Fruit fly (Drosophila melanogaster) whole organism, embryonic: ENCODE measurements around the gene FucTA.

Experiments
- Ada2b ChIP-seq: fragments of 200-800 bp; sonication (Bioruptor generic); IDR thresholded peaks from 2 replicates; pipeline ENCODE4 v1.3.6; 2022; ENCODE audit warnings: missing biosample characterization, missing genetic modification characterization
- CG10654 ChIP-seq: fragments of 200-800 bp; sonication (Bioruptor generic); optimal IDR thresholded peaks from 2 replicates; lab custom pipeline; 2016; ENCODE audit warnings: missing biosample characterization, missing genetic modification characterization
- CG10979 ChIP-seq: fragments of 200-800 bp; sonication (Bioruptor generic); optimal IDR thresholded peaks from 2 replicates; lab custom pipeline; 2018; ENCODE audit warnings: missing biosample characterization, mild to moderate bottlenecking, missing genetic modification characterization, moderate library complexity
- CG11398 ChIP-seq: fragments of 200-800 bp; sonication (Bioruptor generic); optimal IDR thresholded peaks from 2 replicates; lab custom pipeline; 2016; ENCODE audit warnings: missing biosample characterization, missing genetic modification characterization
- CG12219 ChIP-seq: fragments of 200-800 bp; sonication (Bioruptor generic); optimal IDR thresholded peaks from 3 replicates; lab custom pipeline; 2018; ENCODE audit warnings: missing biosample characterization, mild to moderate bottlenecking, missing genetic modification characterization
- CG12769 ChIP-seq: fragments of 200-800 bp; sonication (Bioruptor generic); optimal IDR thresholded peaks from 2 replicates; lab custom pipeline; 2019; ENCODE audit warnings: missing biosample characterization, mild to moderate bottlenecking, missing genetic modification characterization, moderate library complexity
- CG14860 ChIP-seq: fragments of 200-800 bp; sonication (Bioruptor generic); IDR thresholded peaks from 3 replicates; pipeline ENCODE4 v1.3.6; 2022; ENCODE audit warnings: missing biosample characterization, missing genetic modification characterization; ENCODE audit not compliant: partially characterized antibody
- CG1647 ChIP-seq: fragments of 200-800 bp; sonication (Bioruptor generic); optimal IDR thresholded peaks from 3 replicates; lab custom pipeline; 2016; ENCODE audit warnings: missing biosample characterization, missing genetic modification characterization
- CG16813 ChIP-seq: fragments of 200-800 bp; sonication (Bioruptor generic); IDR thresholded peaks from 3 replicates; pipeline ENCODE4 v1.3.6; 2022; ENCODE audit warnings: missing biosample characterization, missing genetic modification characterization; ENCODE audit not compliant: partially characterized antibody
- CG2116 ChIP-seq: fragments of 200-800 bp; sonication (Bioruptor generic); optimal IDR thresholded peaks from 3 replicates; lab custom pipeline; 2018; ENCODE audit warnings: missing biosample characterization, mild to moderate bottlenecking, missing genetic modification characterization
- CG30403 ChIP-seq: fragments of 200-800 bp; sonication (Bioruptor generic); optimal IDR thresholded peaks from 3 replicates; lab custom pipeline; 2016; ENCODE audit warnings: missing biosample characterization, missing genetic modification characterization
- CG30431 ChIP-seq: fragments of 200-800 bp; sonication (Bioruptor generic); optimal IDR thresholded peaks from 2 replicates; lab custom pipeline; 2017; ENCODE audit warnings: missing biosample characterization, missing genetic modification characterization
- CG31388 ChIP-seq: fragments of 200-800 bp; sonication (Bioruptor generic); optimal IDR thresholded peaks from 2 replicates; lab custom pipeline; 2016; ENCODE audit warnings: missing biosample characterization, missing genetic modification characterization
- CG34376 ChIP-seq: fragments of 200-800 bp; sonication (Bioruptor generic); optimal IDR thresholded peaks from 2 replicates; lab custom pipeline; 2018; ENCODE audit warnings: missing biosample characterization, mild to moderate bottlenecking, missing genetic modification characterization
- CG3995 ChIP-seq: fragments of 200-800 bp; sonication (Bioruptor generic); optimal IDR thresholded peaks from 3 replicates; lab custom pipeline; 2016; ENCODE audit warnings: missing biosample characterization, missing genetic modification characterization
- CG4854 ChIP-seq: fragments of 200-800 bp; sonication (Bioruptor generic); optimal IDR thresholded peaks from 2 replicates; lab custom pipeline; 2016; ENCODE audit warnings: missing biosample characterization, missing genetic modification characterization, inconsistent platforms
- CG7357 ChIP-seq: fragments of 200-800 bp; sonication (Bioruptor generic); IDR thresholded peaks from 3 replicates; pipeline ENCODE4 v1.3.6; 2022; ENCODE audit warnings: missing biosample characterization, missing genetic modification characterization
- CG8290 ChIP-seq, 3 experiments: fragments of 200-800 bp; sonication (Bioruptor generic); optimal IDR thresholded peaks; 2 replicates each; lab custom pipeline; 2016 to 2019; ENCODE audit warnings: missing biosample characterization in 3 of 3, missing genetic modification characterization in 3 of 3, mild to moderate bottlenecking in 2 of 3, moderate library complexity in 1 of 3
- CG9727 ChIP-seq: fragments of 200-800 bp; sonication (Bioruptor generic); optimal IDR thresholded peaks from 3 replicates; lab custom pipeline; 2017; ENCODE audit warnings: missing biosample characterization, mild to moderate bottlenecking, missing genetic modification characterization
- CHES-1-like ChIP-seq: fragments of 200-800 bp; sonication (Bioruptor generic); optimal IDR thresholded peaks from 2 replicates; lab custom pipeline; 2016; ENCODE audit warnings: missing biosample characterization, missing genetic modification characterization
- Eip74EF ChIP-seq, 2 experiments: fragments of 200-800 bp in 1 of 2; fragments of >200 bp in 1 of 2; sonication (Bioruptor generic) in 1 of 2; optimal IDR thresholded peaks; 2 replicates each; lab custom pipeline; 2017 to 2019; ENCODE audit warnings: missing biosample characterization in 2 of 2, missing genetic modification characterization in 2 of 2, mild to moderate bottlenecking in 1 of 2, moderate library complexity in 1 of 2
- Hr51 ChIP-seq, 2 experiments: fragments of 200-800 bp; sonication (Bioruptor generic); optimal IDR thresholded peaks; 2 replicates in 1 of 2; 3 replicates in 1 of 2; lab custom pipeline; 2016 to 2018; ENCODE audit warnings: missing biosample characterization in 2 of 2, missing genetic modification characterization in 2 of 2, mild to moderate bottlenecking in 1 of 2, moderate library complexity in 1 of 2
- MTF-1 ChIP-seq: fragments of 200-800 bp; sonication (Bioruptor generic); optimal IDR thresholded peaks from 2 replicates; lab custom pipeline; 2018; ENCODE audit warnings: missing biosample characterization, mild to moderate bottlenecking, missing genetic modification characterization, borderline replicate concordance
- NC2α ChIP-seq: fragments of 200-800 bp; sonication (Bioruptor generic); optimal IDR thresholded peaks from 2 replicates; lab custom pipeline; 2016; ENCODE audit warnings: missing biosample characterization, missing genetic modification characterization
- Neu2 ChIP-seq: fragments of 200-800 bp; sonication (Bioruptor generic); optimal IDR thresholded peaks from 3 replicates; lab custom pipeline; 2016; ENCODE audit warnings: missing biosample characterization, missing genetic modification characterization, borderline replicate concordance
- Oaz ChIP-seq: fragments of 200-800 bp; sonication (Bioruptor generic); IDR thresholded peaks from 2 replicates; pipeline ENCODE4 v1.3.6; 2022; ENCODE audit warnings: missing biosample characterization, missing genetic modification characterization
- Rx ChIP-seq: fragments of 200-800 bp; sonication (Bioruptor generic); IDR thresholded peaks from 2 replicates; pipeline ENCODE4 v1.3.6; 2022; ENCODE audit warnings: missing biosample characterization, missing genetic modification characterization
- Sox100B ChIP-seq: fragments of 200-800 bp; sonication (Bioruptor generic); optimal IDR thresholded peaks from 3 replicates; lab custom pipeline; 2018; ENCODE audit warnings: missing biosample characterization, mild to moderate bottlenecking, missing genetic modification characterization
- Vsx1 ChIP-seq: fragments of 200-800 bp; sonication (Bioruptor generic); optimal IDR thresholded peaks from 2 replicates; lab custom pipeline; 2017; ENCODE audit warnings: missing biosample characterization, mild to moderate bottlenecking, missing genetic modification characterization, missing genetic modification reagents
- amos ChIP-seq: fragments of 200-800 bp; sonication (Bioruptor generic); IDR thresholded peaks from 2 replicates; pipeline ENCODE4 v1.3.6; 2022; ENCODE audit warnings: missing biosample characterization, missing genetic modification characterization; ENCODE audit not compliant: partially characterized antibody
- ato ChIP-seq: fragments of 200-800 bp; sonication (Bioruptor generic); IDR thresholded peaks from 2 replicates; pipeline ENCODE4 v1.3.6; 2022; ENCODE audit warnings: missing biosample characterization, missing genetic modification characterization; ENCODE audit not compliant: partially characterized antibody
- bsh ChIP-seq, 2 experiments: fragments of 200-800 bp; sonication (Bioruptor generic); optimal IDR thresholded peaks; 2 replicates each; lab custom pipeline; 2017 to 2018; ENCODE audit warnings: mild to moderate bottlenecking in 2 of 2, missing biosample characterization in 2 of 2, missing genetic modification characterization in 2 of 2, moderate library complexity in 1 of 2
- btn ChIP-seq: fragments of 200-800 bp; sonication (Bioruptor generic); optimal IDR thresholded peaks from 2 replicates; lab custom pipeline; 2016; ENCODE audit warnings: missing biosample characterization, missing genetic modification characterization
- caup ChIP-seq: fragments of 200-800 bp; sonication (Bioruptor generic); optimal IDR thresholded peaks from 3 replicates; lab custom pipeline; 2017; ENCODE audit warnings: missing biosample characterization, mild to moderate bottlenecking, missing genetic modification characterization, moderate library complexity; ENCODE audit not compliant: severe bottlenecking
- chn ChIP-seq: fragments of 200-800 bp; sonication (Bioruptor generic); optimal IDR thresholded peaks from 2 replicates; lab custom pipeline; 2016; ENCODE audit warnings: missing biosample characterization, missing genetic modification characterization
- crol ChIP-seq: fragments of 200-800 bp; sonication (Bioruptor generic); IDR thresholded peaks from 2 replicates; pipeline ENCODE4 v1.3.6; 2022; ENCODE audit warnings: missing biosample characterization, missing genetic modification characterization
- dan ChIP-seq: fragments of 200-800 bp; sonication (Bioruptor generic); IDR thresholded peaks from 2 replicates; pipeline ENCODE4 v1.3.6; 2022; ENCODE audit warnings: missing biosample characterization, missing genetic modification characterization
- ham ChIP-seq: fragments of 200-800 bp; sonication (Bioruptor generic); IDR thresholded peaks from 2 replicates; pipeline ENCODE4 v1.3.6; 2022; ENCODE audit warnings: missing biosample characterization, missing genetic modification characterization
- her ChIP-seq: fragments of 200-800 bp; sonication (Bioruptor generic); optimal IDR thresholded peaks from 2 replicates; lab custom pipeline; 2016; ENCODE audit warnings: missing biosample characterization, missing genetic modification characterization
- lola ChIP-seq, 3 experiments: fragments of >200 bp in 2 of 3; fragments of 200-800 bp in 1 of 3; sonication (Bioruptor generic) in 1 of 3; optimal IDR thresholded peaks; 2 replicates each; lab custom pipeline; 2017 to 2019; ENCODE audit warnings: missing biosample characterization in 3 of 3, missing genetic modification characterization in 3 of 3, mild to moderate bottlenecking in 1 of 3, moderate library complexity in 1 of 3
- odd ChIP-seq: fragments of 200-800 bp; sonication (Bioruptor generic); optimal IDR thresholded peaks from 2 replicates; lab custom pipeline; 2017; ENCODE audit warnings: missing biosample characterization, mild to moderate bottlenecking, missing genetic modification characterization
- pros ChIP-seq: fragments of 200-800 bp; sonication (Bioruptor generic); optimal IDR thresholded peaks from 3 replicates; lab custom pipeline; 2019; ENCODE audit warnings: missing biosample characterization, mild to moderate bottlenecking, missing genetic modification characterization, moderate library complexity
- repo ChIP-seq: fragments of 200-800 bp; sonication (Bioruptor generic); optimal IDR thresholded peaks from 2 replicates; lab custom pipeline; 2016; ENCODE audit warnings: missing biosample characterization, missing genetic modification characterization
- row ChIP-seq: fragments of 200-800 bp; sonication (Bioruptor generic); IDR thresholded peaks from 3 replicates; pipeline ENCODE4 v1.3.6; 2022; ENCODE audit warnings: missing biosample characterization, missing genetic modification characterization
- salm ChIP-seq: fragments of 200-800 bp; sonication (Bioruptor generic); optimal IDR thresholded peaks from 2 replicates; lab custom pipeline; 2018; ENCODE audit warnings: missing biosample characterization, mild to moderate bottlenecking, missing genetic modification characterization
- slbo ChIP-seq: fragments of 200-800 bp; sonication (Bioruptor generic); IDR thresholded peaks from 2 replicates; pipeline ENCODE4 v1.3.6; 2022; ENCODE audit warnings: missing biosample characterization, missing genetic modification characterization
- sqz ChIP-seq: fragments of 200-800 bp; sonication (Bioruptor generic); optimal IDR thresholded peaks from 3 replicates; lab custom pipeline; 2018; ENCODE audit warnings: missing biosample characterization, mild to moderate bottlenecking, missing genetic modification characterization

The FucTA gene

dm6 chr3L:15142004-15142890, 4.7 kb upstream of the FucTA start, which contains the start of gene Pdi (continued):
- TF ChIP-seq CG31388 (GFP tag; lab: Kevin White, UChicago) = no peak
- TF ChIP-seq dan (GFP tag; lab: Robert Waterston, UW) = no peak
- TF ChIP-seq repo (GFP tag; lab: Kevin White, UChicago) = peak; percentile 2
- no peak for TF ChIP-seq btn (GFP tag; lab: Kevin White, UChicago)
- TF ChIP-seq CG12219 (GFP tag; lab: Kevin White, UChicago) = no peak
- TF ChIP-seq pros (GFP tag; lab: Kevin White, UChicago) = no peak
- peak; percentile 21 for TF ChIP-seq CG30403
- TF ChIP-seq Sox100B (GFP tag; lab: Kevin White, UChicago) = no peak
- TF ChIP-seq CG3995 = peak; percentile 24
- TF ChIP-seq CG11398 (GFP tag; lab: Kevin White, UChicago) = peak; percentile 37
- TF ChIP-seq CG10979 (tag; lab: Kevin White, UChicago) = no peak
- peak; percentile 14 for TF ChIP-seq CG1647
- TF ChIP-seq slbo = no peak
- peak; percentile 89 for TF ChIP-seq amos
- no peak for TF ChIP-seq CG8290 (GFP tag; optimal IDR thresholded peaks at IDR 0.05; lab: Kevin White, UChicago)
- peak; percentile 14 to 50 for TF ChIP-seq CG8290 (tag; optimal IDR thresholded peaks at IDR 0.05; lab: Kevin White, UChicago)
- peak in 1 of 2 experiments; percentile 26 for TF ChIP-seq bsh (GFP tag; optimal IDR thresholded peaks at IDR 0.05; lab: Kevin White, UChicago)
- peak; percentile 75 for TF ChIP-seq CG16813
- no peak for TF ChIP-seq CHES-1-like
- TF ChIP-seq caup (GFP tag; lab: Kevin White, UChicago) = peak; percentile 4
- peak; percentile 38 for TF ChIP-seq sqz (GFP tag; lab: Kevin White, UChicago)
- peak; percentile 12 for TF ChIP-seq CG4854 (GFP tag; lab: Kevin White, UChicago)
- peak; percentile 21 for TF ChIP-seq salm (tag; lab: Kevin White, UChicago)
- TF ChIP-seq Ada2b (GFP tag; lab: Robert Waterston, UW) = no peak
- TF ChIP-seq CG12769 (tag; lab: Kevin White, UChicago) = peak; percentile 43
- peak; percentile 40; the same call in 1 of the 3 replicates for TF ChIP-seq row
- TF ChIP-seq CG30431 = no peak
- TF ChIP-seq Rx (GFP tag; lab: Robert Waterston, UW) = no peak
- peak; percentile 1 for TF ChIP-seq MTF-1
- TF ChIP-seq her (GFP tag; lab: Kevin White, UChicago) = peak; percentile 5
- TF ChIP-seq odd = no peak
- TF ChIP-seq Neu2 (GFP tag; lab: Kevin White, UChicago) = no peak
- TF ChIP-seq lola (GFP tag; optimal IDR thresholded peaks at IDR 0.05; lab: Kevin White, UChicago) = no peak
- peak; percentile 75 for TF ChIP-seq NC2α (GFP tag; lab: Kevin White, UChicago)
- TF ChIP-seq Hr51 (GFP tag; optimal IDR thresholded peaks at IDR 0.05; lab: Kevin White, UChicago) = no peak
- no peak for TF ChIP-seq ham
- TF ChIP-seq CG7357 = no peak
- TF ChIP-seq CG34376 = peak; percentile 19
- TF ChIP-seq ato (GFP tag; lab: Robert Waterston, UW) = peak; percentile 54
- TF ChIP-seq CG14860 (GFP tag; lab: Robert Waterston, UW) = no peak
- no peak for TF ChIP-seq chn (GFP tag; lab: Kevin White, UChicago)
- TF ChIP-seq Oaz (GFP tag; lab: Robert Waterston, UW) = no peak
- TF ChIP-seq CG10654 = no peak
- no peak for TF ChIP-seq Vsx1 (GFP tag; lab: Kevin White, UChicago)
- TF ChIP-seq CG9727 (GFP tag; lab: Kevin White, UChicago) = peak; percentile 40
- peak in 1 of 2 experiments; percentile 16 for TF ChIP-seq Eip74EF (GFP tag; optimal IDR thresholded peaks at IDR 0.05; lab: Kevin White, UChicago)
- TF ChIP-seq crol (GFP tag; lab: Robert Waterston, UW) = 0 out of 2 replicates have a peak, but pooled peaks have one; percentile 5
- TF ChIP-seq CG2116 = peak; percentile 62
